Worm (Caenorhabditis elegans): ENCODE measurements around the gene C05C10.2.

The C05C10.2 gene

DNA sequence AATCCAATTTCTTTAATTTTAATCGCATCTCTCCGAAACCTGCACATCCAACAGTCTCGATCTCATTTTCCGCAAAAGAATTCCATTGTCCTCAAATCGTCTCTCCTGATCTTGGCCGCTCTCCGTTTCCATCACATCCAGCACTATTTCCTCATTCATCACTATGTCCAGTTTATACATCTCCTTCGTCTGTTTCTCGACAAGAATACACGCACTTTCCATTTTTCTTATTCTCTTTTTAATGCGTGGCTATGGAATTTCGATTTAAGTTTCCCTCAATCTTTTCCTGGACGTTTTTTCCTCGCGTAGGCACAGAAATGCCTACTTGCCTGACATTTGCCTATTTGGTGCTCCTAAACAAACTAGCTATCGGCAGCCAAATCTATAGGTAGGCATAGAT lies 42.2 kb upstream of the C05C10.2 start:
- TF ChIP-seq akir-1 (GFP tag; optimal IDR thresholded peaks at IDR 0.05) (no peak), mes-4 (tag; optimal IDR thresholded peaks at IDR 0.05) (no peak), nhr-179 (tag; optimal IDR thresholded peaks at IDR 0.05) (no peak), madf-8 (GFP tag; conservative IDR thresholded peaks at IDR 0.05) (no peak), dpl-1 (GFP tag; optimal IDR thresholded peaks at IDR 0.05) (no peak), cebp-2 (GFP tag; IDR thresholded peaks at IDR 0.05) (no peak), chd-7 (tag; optimal IDR thresholded peaks at IDR 0.05) (no peak), ZK185.1 (tag; optimal IDR thresholded peaks at IDR 0.05; ENCODE audit: poor library complexity, severe bottlenecking) (no peak), athp-1 (tag; optimal IDR thresholded peaks at IDR 0.05) (no peak), die-1 (tag; optimal IDR thresholded peaks at IDR 0.05) (no peak), F52B5.7 (tag; optimal IDR thresholded peaks at IDR 0.05) (no peak), ztf-18 (tag; optimal IDR thresholded peaks at IDR 0.05) (no peak), rpc-1 (optimal IDR thresholded peaks at IDR 0.05) (no peak), rpc-1 (tag; optimal IDR thresholded peaks at IDR 0.05) (no peak), F49E8.2 (tag; optimal IDR thresholded peaks at IDR 0.05; ENCODE audit: insufficient read depth) (no peak), madf-3 (GFP tag; IDR thresholded peaks at IDR 0.05) (no peak), K11D2.4 (GFP tag; IDR thresholded peaks at IDR 0.05) (no peak), B0019.2 (GFP tag; conservative IDR thresholded peaks at IDR 0.05) (no peak), C06A6.2 (GFP tag; conservative IDR thresholded peaks at IDR 0.05) (no peak)

DNA sequence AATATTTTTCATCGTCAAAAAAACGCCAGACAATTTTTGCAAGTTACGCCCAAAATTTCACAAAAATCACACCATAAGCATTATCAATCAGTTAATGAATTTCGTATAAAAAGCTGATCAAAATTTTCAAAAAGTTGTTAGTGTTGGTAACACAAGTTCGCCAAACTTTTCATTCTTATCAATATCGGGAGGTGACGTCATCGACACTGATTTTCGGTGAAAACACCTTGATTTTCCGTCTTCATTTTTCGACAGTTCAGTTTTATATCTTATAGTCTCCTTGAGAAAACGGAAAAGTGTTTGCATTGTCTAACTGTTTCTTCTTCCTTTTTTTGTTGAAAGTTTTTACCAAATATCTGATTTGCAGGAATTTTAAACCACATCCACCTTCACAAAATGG lies 41.2 kb upstream of the C05C10.2 start, which contains the start of gene C08H9.15:
Gene C08H9.15, plus strand, starts transcription at position 368 of the 400 bp plus-strand sequence.
- TF ChIP-seq C17E4.6 (GFP tag; IDR thresholded peaks at IDR 0.05) (no peak), ZK185.1 (tag; optimal IDR thresholded peaks at IDR 0.05; ENCODE audit: poor library complexity, severe bottlenecking) (no peak), nfya-1 (tag; optimal IDR thresholded peaks at IDR 0.05; ENCODE audit: borderline replicate concordance, insufficient read depth) (no peak), nhr-27 (tag; optimal IDR thresholded peaks at IDR 0.05) (no peak), F57A8.1 (GFP tag; optimal IDR thresholded peaks at IDR 0.05) (no peak), ceh-79 (tag; optimal IDR thresholded peaks at IDR 0.05) (no peak), K11D2.4 (GFP tag; IDR thresholded peaks at IDR 0.05) (no peak), Y95B8A.8 (GFP tag; IDR thresholded peaks at IDR 0.05) (no peak), hlh-26 (GFP tag; conservative IDR thresholded peaks at IDR 0.05) (no peak), akir-1 (GFP tag; optimal IDR thresholded peaks at IDR 0.05) (no peak), nfya-2 (GFP tag; IDR thresholded peaks at IDR 0.05) (no peak), tbp1 (GFP tag; optimal IDR thresholded peaks at IDR 0.05) (no peak), bed-1 (GFP tag; IDR thresholded peaks at IDR 0.05) (no peak), ceh-40 (GFP tag; IDR thresholded peaks at IDR 0.05) (no peak), dpl-1 (GFP tag; optimal IDR thresholded peaks at IDR 0.05) (no peak), hlh-12 (tag; optimal IDR thresholded peaks at IDR 0.05) (no peak), ets-4 (GFP tag; optimal IDR thresholded peaks at IDR 0.05) (no peak), snpc-1.1 (tag; optimal IDR thresholded peaks at IDR 0.05; ENCODE audit: insufficient read depth) (no peak), B0019.2 (GFP tag; conservative IDR thresholded peaks at IDR 0.05) (no peak), lin-26 (GFP tag; IDR thresholded peaks at IDR 0.05) (no peak)

DNA sequence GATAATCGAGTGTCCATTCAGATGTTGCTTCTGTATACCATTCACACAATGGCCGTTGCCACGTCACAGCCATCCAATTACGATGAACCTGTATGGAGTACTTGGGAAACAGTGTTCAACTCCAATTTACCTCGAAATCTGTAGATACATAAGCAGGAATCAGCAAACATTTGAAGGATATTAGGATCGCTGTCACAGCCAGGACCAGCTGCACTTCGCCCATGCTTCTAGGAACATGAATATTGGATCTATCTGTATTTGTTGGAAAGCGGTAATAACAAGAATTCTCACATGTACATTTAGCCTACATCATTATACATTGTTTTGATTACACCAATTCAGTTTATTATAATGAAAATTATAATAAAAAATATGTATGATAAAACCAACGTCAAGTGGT lies 35.8 kb upstream of the C05C10.2 start, which contains the start of gene algn-8:
Gene algn-8, minus strand, starts transcription at position 227 of the 400 bp plus-strand sequence.
- TF ChIP-seq aptf-3 (GFP tag; IDR thresholded peaks at IDR 0.05) = 0 out of 2 replicates have a peak, but pooled peaks have one; percentile 66
- peak; percentile 19; the same call in 1 of the 2 replicates for TF ChIP-seq hmg-1.2 (GFP tag; IDR thresholded peaks at IDR 0.05)
- TF ChIP-seq F52B5.7 (tag; optimal IDR thresholded peaks at IDR 0.05) = no peak
- TF ChIP-seq B0336.3 (GFP tag; IDR thresholded peaks at IDR 0.05) = peak; percentile 62
- TF ChIP-seq madf-6 (GFP tag; IDR thresholded peaks at IDR 0.05) = no peak
- 0 out of 2 replicates have a peak, but pooled peaks have one; percentile 12 for TF ChIP-seq madf-3 (GFP tag; IDR thresholded peaks at IDR 0.05)
- TF ChIP-seq hrde-1 (tag; optimal IDR thresholded peaks at IDR 0.05; ENCODE audit: borderline replicate concordance) = peak; percentile 50
- TF ChIP-seq madf-10 (tag; optimal IDR thresholded peaks at IDR 0.05) = peak; percentile 9
- TF ChIP-seq K11D2.4 (GFP tag; IDR thresholded peaks at IDR 0.05) = no peak
- no peak for TF ChIP-seq egrh-3 (GFP tag; IDR thresholded peaks at IDR 0.05)
- no peak for TF ChIP-seq lir-1 (GFP tag; conservative IDR thresholded peaks at IDR 0.05)
- TF ChIP-seq ceh-91 (GFP tag; IDR thresholded peaks at IDR 0.05) = no peak
- peak; percentile 45 for TF ChIP-seq atf-7 (tag; optimal IDR thresholded peaks at IDR 0.05)
- peak; percentile 67 for TF ChIP-seq repo-1 (tag; optimal IDR thresholded peaks at IDR 0.05)
- TF ChIP-seq Y56A3A.18 (GFP tag; IDR thresholded peaks at IDR 0.05) = 0 out of 2 replicates have a peak, but pooled peaks have one; percentile 33
- no peak for TF ChIP-seq lsy-27 (tag; optimal IDR thresholded peaks at IDR 0.05; ENCODE audit: borderline replicate concordance, insufficient read depth)
